Fruit fly (Drosophila melanogaster) whole organism, embryonic: ENCODE results near the gene kin17.

Experiments used
- Bgb ChIP-seq: fragments of 200-800 bp; sonication (Bioruptor generic); IDR thresholded peaks from 2 replicates; pipeline ENCODE4 v1.3.6; 2022; ENCODE audit warnings: missing biosample characterization, missing genetic modification characterization; ENCODE audit not compliant: partially characterized antibody
- CG1024 ChIP-seq: fragments of 200-800 bp; sonication (Bioruptor generic); IDR thresholded peaks from 2 replicates; pipeline ENCODE4 v1.3.6; 2022; ENCODE audit warnings: missing biosample characterization, missing genetic modification characterization
- CG10274 ChIP-seq: fragments of 200-800 bp; sonication (Bioruptor generic); optimal IDR thresholded peaks from 3 replicates; lab custom pipeline; 2017; ENCODE audit warnings: missing biosample characterization, mild to moderate bottlenecking, missing genetic modification characterization
- CG11085 ChIP-seq: fragments of 200-800 bp; sonication (Bioruptor generic); IDR thresholded peaks from 2 replicates; pipeline ENCODE4 v1.3.6; 2022; ENCODE audit warnings: missing biosample characterization, missing genetic modification characterization
- CG11093 ChIP-seq: fragments of 200-800 bp; sonication (Bioruptor generic); IDR thresholded peaks from 3 replicates; pipeline ENCODE4 v1.3.6; 2022; ENCODE audit warnings: missing biosample characterization, missing genetic modification characterization
- CG12155 ChIP-seq: fragments of 200-800 bp; sonication (Bioruptor generic); optimal IDR thresholded peaks from 3 replicates; lab custom pipeline; 2016; ENCODE audit warnings: missing biosample characterization, missing genetic modification characterization
- CG13894 ChIP-seq: fragments of 200-800 bp; sonication (Bioruptor generic); optimal IDR thresholded peaks from 3 replicates; lab custom pipeline; 2018; ENCODE audit warnings: missing biosample characterization, mild to moderate bottlenecking, missing genetic modification characterization, moderate library complexity
- CG17359 ChIP-seq: fragments of 200-800 bp; sonication (Bioruptor generic); optimal IDR thresholded peaks from 3 replicates; lab custom pipeline; 2018; ENCODE audit warnings: missing biosample characterization, mild to moderate bottlenecking, missing genetic modification characterization, moderate library complexity
- CG17385 ChIP-seq: fragments of 200-800 bp; sonication (Bioruptor generic); optimal IDR thresholded peaks from 3 replicates; lab custom pipeline; 2018; ENCODE audit warnings: missing biosample characterization, mild to moderate bottlenecking, missing genetic modification characterization
- CG18262 ChIP-seq: fragments of 200-800 bp; optimal IDR thresholded peaks from 3 replicates; lab custom pipeline; 2019; ENCODE audit warnings: missing biosample characterization, mild to moderate bottlenecking, missing genetic modification characterization, moderate library complexity
- CG1832 ChIP-seq: fragments of 200-800 bp; sonication (Bioruptor generic); optimal IDR thresholded peaks from 2 replicates; lab custom pipeline; 2017; ENCODE audit warnings: missing biosample characterization, mild to moderate bottlenecking, missing genetic modification characterization, inconsistent platforms
- CG31388 ChIP-seq: fragments of 200-800 bp; sonication (Bioruptor generic); optimal IDR thresholded peaks from 2 replicates; lab custom pipeline; 2016; ENCODE audit warnings: missing biosample characterization, missing genetic modification characterization
- CG3407 ChIP-seq: fragments of 200-800 bp; sonication (Bioruptor generic); optimal IDR thresholded peaks from 2 replicates; lab custom pipeline; 2018; ENCODE audit warnings: missing biosample characterization, mild to moderate bottlenecking, missing genetic modification characterization
- CG3838 ChIP-seq: fragments of 200-800 bp; sonication (Bioruptor generic); optimal IDR thresholded peaks from 3 replicates; lab custom pipeline; 2016; ENCODE audit warnings: missing biosample characterization, missing genetic modification characterization
- CG42726 ChIP-seq: fragments of 200-800 bp; sonication (Bioruptor generic); IDR thresholded peaks from 2 replicates; pipeline ENCODE4 v1.3.6; 2022; ENCODE audit warnings: missing biosample characterization, missing genetic modification characterization; ENCODE audit not compliant: partially characterized antibody
- CG4282 ChIP-seq: fragments of 200-800 bp; sonication (Bioruptor generic); optimal IDR thresholded peaks from 2 replicates; lab custom pipeline; 2016; ENCODE audit warnings: missing biosample characterization, missing genetic modification characterization
- CG4730 ChIP-seq: fragments of 200-800 bp; sonication (Bioruptor generic); IDR thresholded peaks from 2 replicates; pipeline ENCODE4 v1.3.6; 2022; ENCODE audit warnings: missing biosample characterization, missing genetic modification characterization
- CG7786 ChIP-seq: fragments of 200-800 bp; sonication (Bioruptor generic); optimal IDR thresholded peaks from 2 replicates; lab custom pipeline; 2016; ENCODE audit warnings: missing biosample characterization, missing genetic modification characterization
- CG7987 ChIP-seq: fragments of 200-800 bp; sonication (Bioruptor generic); optimal IDR thresholded peaks from 2 replicates; lab custom pipeline; 2018; ENCODE audit warnings: missing biosample characterization, mild to moderate bottlenecking, missing genetic modification characterization, moderate library complexity
- CG8089 ChIP-seq: fragments of 200-800 bp; sonication (Bioruptor generic); optimal IDR thresholded peaks from 3 replicates; lab custom pipeline; 2016; ENCODE audit warnings: missing biosample characterization, missing genetic modification characterization
- CG8359 ChIP-seq: fragments of 200-800 bp; sonication (Bioruptor generic); optimal IDR thresholded peaks from 2 replicates; lab custom pipeline; 2017; ENCODE audit warnings: missing biosample characterization, mild to moderate bottlenecking, missing genetic modification characterization, borderline replicate concordance
- CG8388 ChIP-seq: fragments of 200-800 bp; sonication (Bioruptor generic); optimal IDR thresholded peaks from 2 replicates; lab custom pipeline; 2019; ENCODE audit warnings: missing biosample characterization, mild to moderate bottlenecking, missing genetic modification characterization, moderate library complexity
- CG9609 ChIP-seq: fragments of 200-800 bp; sonication (Bioruptor generic); optimal IDR thresholded peaks from 3 replicates; lab custom pipeline; 2016; ENCODE audit warnings: missing biosample characterization, missing genetic modification characterization
- CG9727 ChIP-seq: fragments of 200-800 bp; sonication (Bioruptor generic); optimal IDR thresholded peaks from 3 replicates; lab custom pipeline; 2017; ENCODE audit warnings: missing biosample characterization, mild to moderate bottlenecking, missing genetic modification characterization
- CHES-1-like ChIP-seq: fragments of 200-800 bp; sonication (Bioruptor generic); optimal IDR thresholded peaks from 2 replicates; lab custom pipeline; 2016; ENCODE audit warnings: missing biosample characterization, missing genetic modification characterization
- Dbx ChIP-seq: fragments of 200-800 bp; sonication (Bioruptor generic); IDR thresholded peaks from 3 replicates; pipeline ENCODE4 v1.3.6; 2022; ENCODE audit warnings: missing biosample characterization, missing genetic modification characterization
- Dp ChIP-seq: fragments of 200-800 bp; sonication (Bioruptor generic); optimal IDR thresholded peaks from 2 replicates; lab custom pipeline; 2018; ENCODE audit warnings: missing biosample characterization, mild to moderate bottlenecking, missing genetic modification characterization, moderate library complexity
- Dref ChIP-seq: fragments of 200-800 bp; sonication (Bioruptor generic); IDR thresholded peaks from 2 replicates; pipeline ENCODE4 v1.3.6; 2022; ENCODE audit warnings: missing biosample characterization, missing genetic modification characterization
- Drgx ChIP-seq: fragments of 200-800 bp; sonication (Bioruptor generic); IDR thresholded peaks from 2 replicates; pipeline ENCODE4 v1.3.6; 2022; ENCODE audit warnings: missing biosample characterization, missing genetic modification characterization
- Elba2 ChIP-seq: fragments of 200-800 bp; sonication (Bioruptor generic); optimal IDR thresholded peaks from 3 replicates; lab custom pipeline; 2016; ENCODE audit warnings: missing biosample characterization, missing genetic modification characterization
- HHEX ChIP-seq: fragments of 200-800 bp; sonication (Bioruptor generic); optimal IDR thresholded peaks from 3 replicates; lab custom pipeline; 2017; ENCODE audit warnings: missing biosample characterization, mild to moderate bottlenecking, missing genetic modification characterization, missing genetic modification reagents
- Hmr ChIP-seq: fragments of 200-800 bp; sonication (Bioruptor generic); optimal IDR thresholded peaks from 3 replicates; lab custom pipeline; 2017; ENCODE audit warnings: mild to moderate bottlenecking, missing biosample characterization, missing genetic modification reagents, missing genetic modification characterization
- Hr39 ChIP-seq: fragments of >200 bp; optimal IDR thresholded peaks from 2 replicates; lab custom pipeline; 2017
- MTF-1 ChIP-seq: fragments of 200-800 bp; sonication (Bioruptor generic); optimal IDR thresholded peaks from 2 replicates; lab custom pipeline; 2018; ENCODE audit warnings: missing biosample characterization, mild to moderate bottlenecking, missing genetic modification characterization, borderline replicate concordance
- Mrtf ChIP-seq: fragments of 200-800 bp; sonication (Bioruptor generic); IDR thresholded peaks from 3 replicates; pipeline ENCODE4 v1.3.6; 2022; ENCODE audit warnings: missing biosample characterization, missing genetic modification characterization
- NfI ChIP-seq: fragments of 200-800 bp; sonication (Bioruptor generic); optimal IDR thresholded peaks from 3 replicates; lab custom pipeline; 2018; ENCODE audit warnings: missing biosample characterization, mild to moderate bottlenecking, missing genetic modification characterization, moderate library complexity
- Opbp ChIP-seq: fragments of 200-800 bp; sonication (Bioruptor generic); IDR thresholded peaks from 3 replicates; pipeline ENCODE4 v1.3.6; 2022; ENCODE audit warnings: missing biosample characterization, missing genetic modification characterization; ENCODE audit not compliant: partially characterized antibody
- Ptx1 ChIP-seq: fragments of 200-800 bp; sonication (Bioruptor generic); IDR thresholded peaks from 2 replicates; pipeline ENCODE4 v1.3.6; 2022; ENCODE audit warnings: missing biosample characterization, missing genetic modification characterization
- bbx ChIP-seq: fragments of 200-800 bp; sonication (Bioruptor generic); IDR thresholded peaks from 2 replicates; pipeline ENCODE4 v1.3.6; 2022; ENCODE audit warnings: missing biosample characterization, missing genetic modification characterization; ENCODE audit not compliant: partially characterized antibody
- cad ChIP-seq: fragments of >200 bp; optimal IDR thresholded peaks from 2 replicates; lab custom pipeline; 2017; ENCODE audit warnings: missing biosample characterization, missing genetic modification characterization
- chinmo ChIP-seq: fragments of 200-800 bp; sonication (Bioruptor generic); IDR thresholded peaks from 4 replicates; pipeline ENCODE4 v1.3.6; 2022; ENCODE audit warnings: missing biosample characterization, missing genetic modification characterization; ENCODE audit not compliant: partially characterized antibody
- corto ChIP-seq: fragments of 200-800 bp; sonication (Bioruptor generic); optimal IDR thresholded peaks from 2 replicates; lab custom pipeline; 2016; ENCODE audit warnings: missing biosample characterization, mild to moderate bottlenecking, missing genetic modification characterization, moderate library complexity
- fu2 ChIP-seq: fragments of 200-800 bp; sonication (Bioruptor generic); optimal IDR thresholded peaks from 2 replicates; lab custom pipeline; 2016; ENCODE audit warnings: missing biosample characterization, missing genetic modification characterization
- hb ChIP-seq: fragments of 200-800 bp; sonication (Bioruptor generic); IDR thresholded peaks from 3 replicates; pipeline ENCODE4 v1.3.6; 2022; ENCODE audit warnings: missing biosample characterization, missing genetic modification characterization; ENCODE audit not compliant: partially characterized antibody
- inv ChIP-seq: fragments of 200-800 bp; sonication (Bioruptor generic); IDR thresholded peaks from 2 replicates; pipeline ENCODE4 v1.3.6; 2022; ENCODE audit warnings: missing biosample characterization, missing genetic modification characterization; ENCODE audit not compliant: partially characterized antibody
- otp ChIP-seq: fragments of 200-800 bp; sonication (Bioruptor generic); IDR thresholded peaks from 3 replicates; pipeline ENCODE4, ENCODE4 v1.3.6; 2022; ENCODE audit warnings: missing biosample characterization, missing genetic modification characterization
- p53 ChIP-seq: fragments of 200-800 bp; sonication (Bioruptor generic); optimal IDR thresholded peaks from 2 replicates; lab custom pipeline; 2016; ENCODE audit warnings: missing biosample characterization, missing genetic modification characterization
- salm ChIP-seq: fragments of 200-800 bp; sonication (Bioruptor generic); optimal IDR thresholded peaks from 2 replicates; lab custom pipeline; 2018; ENCODE audit warnings: missing biosample characterization, mild to moderate bottlenecking, missing genetic modification characterization
- tna ChIP-seq: fragments of 200-800 bp; sonication (Bioruptor generic); IDR thresholded peaks from 2 replicates; pipeline ENCODE4 v1.3.6; 2022; ENCODE audit warnings: missing biosample characterization, missing genetic modification characterization; ENCODE audit not compliant: partially characterized antibody
- trem ChIP-seq: fragments of 200-800 bp; optimal IDR thresholded peaks from 3 replicates; lab custom pipeline; 2019; ENCODE audit warnings: missing biosample characterization, mild to moderate bottlenecking, missing genetic modification characterization, moderate library complexity
- z ChIP-seq: fragments of 200-800 bp; sonication (Bioruptor generic); IDR thresholded peaks from 3 replicates; pipeline ENCODE4 v1.3.6; 2022; ENCODE audit warnings: missing biosample characterization, missing genetic modification characterization

kin17 gene

dm6 chr3L:20361389-20361788 lies 4.8 kb downstream of the kin17 start, which contains the start of gene Prim2 (continued):
- peak; percentile 75; the same call in 2 of the 3 replicates for TF ChIP-seq Opbp (GFP tag; lab: Robert Waterston, UW)
- TF ChIP-seq CG11085 = no peak
- TF ChIP-seq Ptx1 = no peak
- TF ChIP-seq CG9727 (GFP tag; lab: Kevin White, UChicago) = no peak
- no peak for TF ChIP-seq CG13894 (tag; lab: Kevin White, UChicago)
- no peak for TF ChIP-seq Dbx
- TF ChIP-seq hb (GFP tag; lab: Robert Waterston, UW) = no peak
- no peak for TF ChIP-seq CG11093
- no peak for TF ChIP-seq CG3407 (GFP tag; lab: Kevin White, UChicago)
- TF ChIP-seq inv (GFP tag; lab: Robert Waterston, UW) = peak; percentile 13; the same call in 1 of the 2 replicates
- TF ChIP-seq CHES-1-like (GFP tag; lab: Kevin White, UChicago) = no peak
- TF ChIP-seq bbx (GFP tag; lab: Robert Waterston, UW) = peak; percentile 68
- peak; percentile 43; the same call in 1 of the 2 replicates for TF ChIP-seq tna (GFP tag; lab: Robert Waterston, UW)
- TF ChIP-seq CG3838 = no peak
- no peak for TF ChIP-seq z (GFP tag; lab: Robert Waterston, UW)
- TF ChIP-seq MTF-1 (GFP tag; lab: Kevin White, UChicago) = no peak
- TF ChIP-seq Dref (GFP tag; lab: Robert Waterston, UW) = peak; percentile 75
- no peak for TF ChIP-seq Elba2
- TF ChIP-seq Drgx = no peak
- no peak for TF ChIP-seq CG18262 (tag; lab: Kevin White, UChicago)
- 0 out of 4 replicates have a peak, but pooled peaks have one; percentile 45 for TF ChIP-seq chinmo
- no peak for TF ChIP-seq CG10274 (GFP tag; lab: Kevin White, UChicago)
- no peak for TF ChIP-seq otp (GFP tag; lab: Robert Waterston, UW)
- no peak for TF ChIP-seq CG17359 (tag; lab: Kevin White, UChicago)
- no peak for TF ChIP-seq CG8359 (GFP tag; lab: Kevin White, UChicago)
- TF ChIP-seq Hmr (GFP tag; lab: Kevin White, UChicago) = no peak
- no peak for TF ChIP-seq CG4282 (GFP tag; lab: Kevin White, UChicago)
- no peak for TF ChIP-seq CG8388
- peak; percentile 52; the same call in 1 of the 2 replicates for TF ChIP-seq CG42726
- peak; percentile 89 for TF ChIP-seq Dp (GFP tag; lab: Kevin White, UChicago)
- TF ChIP-seq trem (tag; lab: Kevin White, UChicago) = peak; percentile 81
- TF ChIP-seq corto = no peak
- TF ChIP-seq p53 (GFP tag; lab: Kevin White, UChicago) = no peak
- TF ChIP-seq CG17385 = no peak
- no peak for TF ChIP-seq CG8089
- no peak for TF ChIP-seq Mrtf (GFP tag; lab: Robert Waterston, UW)
- no peak for TF ChIP-seq CG1832 (GFP tag; lab: Kevin White, UChicago)
- no peak for TF ChIP-seq CG1024
- no peak for TF ChIP-seq HHEX
- no peak for TF ChIP-seq CG7786 (GFP tag; lab: Kevin White, UChicago)
- no peak for TF ChIP-seq CG9609
- no peak for TF ChIP-seq fu2 (GFP tag; lab: Kevin White, UChicago)
- TF ChIP-seq NfI (GFP tag; lab: Kevin White, UChicago) = no peak
- TF ChIP-seq Hr39 (lab: Kevin White, UChicago) = no peak
- TF ChIP-seq cad (GFP tag; lab: Kevin White, UChicago) = no peak
- TF ChIP-seq salm (tag; lab: Kevin White, UChicago) = no peak
- TF ChIP-seq Bgb = peak; percentile 72
- TF ChIP-seq CG12155 = no peak
- TF ChIP-seq CG4730 (GFP tag; lab: Robert Waterston, UW) = no peak
- no peak for TF ChIP-seq CG7987 (GFP tag; lab: Kevin White, UChicago)
- TF ChIP-seq CG31388 (GFP tag; lab: Kevin White, UChicago) = no peak
